Worm (Caenorhabditis elegans): ENCODE data around the gene otpl-5.

The otpl-5 gene

ce11 chrV:8529219-8529618 is at the start of gene otpl-5:
otpl-5 (plus strand) TSS chrV:8529519.
- TF ChIP-seq sptf-1 (tag; optimal IDR thresholded peaks at IDR 0.05) (no peak), elt-1 (tag; optimal IDR thresholded peaks at IDR 0.05; ENCODE audit: borderline replicate concordance, insufficient read depth) (no peak), ztf-11 (tag; optimal IDR thresholded peaks at IDR 0.05) (no peak), lin-13 (tag; optimal IDR thresholded peaks at IDR 0.05) (no peak), ceh-39 (tag; optimal IDR thresholded peaks at IDR 0.05) (no peak), blmp-1 (tag; optimal IDR thresholded peaks at IDR 0.05) (no peak), snpc-4 (tag; optimal IDR thresholded peaks at IDR 0.05) (no peak), tbx-8 (GFP tag; optimal IDR thresholded peaks at IDR 0.05) (no peak), ham-2 (GFP tag; optimal IDR thresholded peaks at IDR 0.05) (no peak), nhr-76 (tag; optimal IDR thresholded peaks at IDR 0.05) (no peak), mep-1 (tag; optimal IDR thresholded peaks at IDR 0.05) (no peak), sem-2 (GFP tag; optimal IDR thresholded peaks at IDR 0.05) (no peak), nhr-2 (tag; optimal IDR thresholded peaks at IDR 0.05) (no peak), M03D4.4 (tag; optimal IDR thresholded peaks at IDR 0.05) (no peak), unc-39 (tag; optimal IDR thresholded peaks at IDR 0.05) (no peak), nhr-28 (tag; optimal IDR thresholded peaks at IDR 0.05) (no peak), nhr-12 (tag; optimal IDR thresholded peaks at IDR 0.05) (no peak), mls-2 (tag; optimal IDR thresholded peaks at IDR 0.05) (no peak)

- TF ChIP-seq flh-1 (GFP tag; optimal IDR thresholded peaks at IDR 0.05) (no peak), unc-62 (GFP tag; optimal IDR thresholded peaks at IDR 0.05) (no peak), mab-5 (tag; optimal IDR thresholded peaks at IDR 0.05) (no peak), lin-13 (tag; optimal IDR thresholded peaks at IDR 0.05) (no peak), pha-4 (tag; optimal IDR thresholded peaks at IDR 0.05) (no peak), blmp-1 (tag; optimal IDR thresholded peaks at IDR 0.05) (no peak), nhr-28 (tag; optimal IDR thresholded peaks at IDR 0.05) (no peak), ceh-39 (tag; optimal IDR thresholded peaks at IDR 0.05) (no peak), unc-120 (tag; optimal IDR thresholded peaks at IDR 0.05; ENCODE audit: poor library complexity, severe bottlenecking) (no peak)
These were observed 48.0 kb upstream of the otpl-5 start for ce11 chrV:8481274-8481673.

ce11 chrV:8494260-8494939 is 34.9 kb upstream of the otpl-5 start, which contains the start of gene pxn-1:
pxn-1 (plus strand) TSS chrV:8494889.
- no peak for TF ChIP-seq flh-1 (GFP tag; optimal IDR thresholded peaks at IDR 0.05)
- TF ChIP-seq nhr-76 (tag; optimal IDR thresholded peaks at IDR 0.05), result no peak
- TF ChIP-seq bed-3 (GFP tag; optimal IDR thresholded peaks at IDR 0.05), result no peak
- no peak for TF ChIP-seq ceh-83 (GFP tag; optimal IDR thresholded peaks at IDR 0.05)
- TF ChIP-seq ham-2 (GFP tag; optimal IDR thresholded peaks at IDR 0.05), result no peak
- TF ChIP-seq zip-8 (tag; optimal IDR thresholded peaks at IDR 0.05), result no peak
- no peak for TF ChIP-seq nhr-28 (tag; optimal IDR thresholded peaks at IDR 0.05)
- TF ChIP-seq M03D4.4 (tag; optimal IDR thresholded peaks at IDR 0.05), result no peak
- TF ChIP-seq lin-13 (tag; optimal IDR thresholded peaks at IDR 0.05), result no peak
- TF ChIP-seq ceh-43 (GFP tag; optimal IDR thresholded peaks at IDR 0.05), result no peak
- TF ChIP-seq tbx-8 (GFP tag; optimal IDR thresholded peaks at IDR 0.05), result no peak
- TF ChIP-seq nhr-2 (tag; optimal IDR thresholded peaks at IDR 0.05), result no peak

ce11 chrV:8495106-8495505 is 34.2 kb upstream of the otpl-5 start:
- TF ChIP-seq ceh-39 (tag; optimal IDR thresholded peaks at IDR 0.05) (no peak), lin-13 (tag; optimal IDR thresholded peaks at IDR 0.05) (no peak), elt-1 (tag; optimal IDR thresholded peaks at IDR 0.05; ENCODE audit: borderline replicate concordance, insufficient read depth) (no peak), sem-2 (GFP tag; optimal IDR thresholded peaks at IDR 0.05) (no peak), mls-2 (tag; optimal IDR thresholded peaks at IDR 0.05) (no peak)

- no peak for TF ChIP-seq mls-2 (tag; optimal IDR thresholded peaks at IDR 0.05)
- no peak for TF ChIP-seq unc-39 (tag; optimal IDR thresholded peaks at IDR 0.05)
- no peak for TF ChIP-seq hlh-1 (tag; optimal IDR thresholded peaks at IDR 0.05)
- TF ChIP-seq ham-2 (GFP tag; optimal IDR thresholded peaks at IDR 0.05), result no peak
- no peak for TF ChIP-seq lin-32 (GFP tag; optimal IDR thresholded peaks at IDR 0.05)
- no peak for TF ChIP-seq tbx-8 (GFP tag; optimal IDR thresholded peaks at IDR 0.05)
- no peak for TF ChIP-seq nhr-76 (tag; optimal IDR thresholded peaks at IDR 0.05)
- TF ChIP-seq flh-1 (GFP tag; optimal IDR thresholded peaks at IDR 0.05), result no peak
- TF ChIP-seq unc-62 (GFP tag; optimal IDR thresholded peaks at IDR 0.05), result no peak
- TF ChIP-seq sptf-1 (tag; optimal IDR thresholded peaks at IDR 0.05), result no peak
- no peak for TF ChIP-seq bed-3 (GFP tag; optimal IDR thresholded peaks at IDR 0.05)
- no peak for TF ChIP-seq elt-3 (tag; optimal IDR thresholded peaks at IDR 0.05)
- TF ChIP-seq blmp-1 (tag; optimal IDR thresholded peaks at IDR 0.05), result no peak
- no peak for TF ChIP-seq mab-5 (tag; optimal IDR thresholded peaks at IDR 0.05)
These were observed 33.4 kb upstream of the otpl-5 start for ce11 chrV:8495965-8496364.
